Worm (Caenorhabditis elegans) whole organism, young adult: Measurements from ENCODE around the gene F07C6.3.
A peak's percentile ranks its signal among the peaks of the same experiment; 100 is the strongest.

Experiments
- B0261.1 ChIP-seq: sonication (generic microtip); optimal IDR thresholded peaks from 2 replicates; lab custom pipeline; 2016; ENCODE audit warnings: mild to moderate bottlenecking, missing genetic modification characterization, moderate library complexity, missing compliant biosample characterization
- B0336.3 ChIP-seq: fragments of 200-800 bp; sonication (Bioruptor generic); IDR thresholded peaks from 2 replicates; pipeline ENCODE4 v1.3.6; 2022; ENCODE audit warnings: missing genetic modification characterization, missing compliant biosample characterization
- F10E7.11 ChIP-seq: sonication (generic microtip); optimal IDR thresholded peaks from 2 replicates; lab custom pipeline; 2017; ENCODE audit warnings: mild to moderate bottlenecking, missing genetic modification characterization, moderate library complexity, missing compliant biosample characterization
- F22D6.2 ChIP-seq: sonication (generic microtip); optimal IDR thresholded peaks from 2 replicates; lab custom pipeline; 2016; ENCODE audit warnings: mild to moderate bottlenecking, missing genetic modification characterization, missing compliant biosample characterization
- F23B12.7 ChIP-seq: sonication (generic microtip); optimal IDR thresholded peaks from 2 replicates; lab custom pipeline; 2017; ENCODE audit warnings: missing genetic modification characterization, mild to moderate bottlenecking, missing compliant biosample characterization, antibody characterized with exemption, moderate library complexity; ENCODE audit not compliant: insufficient read depth
- K12H6.12 ChIP-seq: fragments of 200-800 bp; sonication (Bioruptor generic); optimal IDR thresholded peaks from 2 replicates; lab custom pipeline; 2018; ENCODE audit warnings: mild to moderate bottlenecking, missing genetic modification characterization, missing compliant biosample characterization
- T26A5.8 ChIP-seq: sonication (generic microtip); optimal IDR thresholded peaks from 2 replicates; lab custom pipeline; 2016; ENCODE audit warnings: missing genetic modification characterization, missing compliant biosample characterization
- Y56A3A.18 ChIP-seq: fragments of 200-800 bp; sonication (Bioruptor generic); IDR thresholded peaks from 2 replicates; pipeline ENCODE4 v1.3.6; 2022; ENCODE audit warnings: missing genetic modification reagents, missing genetic modification characterization, missing compliant biosample characterization
- ZK185.1 ChIP-seq: sonication (generic microtip); optimal IDR thresholded peaks from 2 replicates; lab custom pipeline; 2016; ENCODE audit warnings: mild to moderate bottlenecking, missing genetic modification characterization, missing compliant biosample characterization; ENCODE audit not compliant: poor library complexity, severe bottlenecking
- ama-1 ChIP-seq, 3 experiments: fragments of 150-350 bp in 1 of 3; sonication (generic microtip) in 2 of 3; optimal IDR thresholded peaks; 2 replicates each; lab custom pipeline; 2014 to 2018; ENCODE audit warnings: missing biosample characterization in 2 of 3, missing genetic modification characterization in 2 of 3, missing genetic modification reagents in 2 of 3
- aptf-3 ChIP-seq: fragments of 200-800 bp; sonication (Bioruptor generic); IDR thresholded peaks from 2 replicates; pipeline ENCODE4 v1.3.6; 2022; ENCODE audit warnings: missing genetic modification characterization, missing compliant biosample characterization
- athp-1 ChIP-seq: sonication (generic microtip); optimal IDR thresholded peaks from 2 replicates; lab custom pipeline; 2017; ENCODE audit warnings: mild to moderate bottlenecking, missing genetic modification characterization, missing compliant biosample characterization
- attf-3 ChIP-seq: fragments of 200-800 bp; sonication (Bioruptor generic); conservative IDR thresholded peaks from 2 replicates; pipeline ENCODE4 v1.3.6; 2022; ENCODE audit warnings: missing genetic modification reagents, missing genetic modification characterization, missing compliant biosample characterization
- bed-1 ChIP-seq: fragments of 200-800 bp; sonication (Bioruptor generic); IDR thresholded peaks from 2 replicates; pipeline ENCODE4 v1.3.6; 2022; ENCODE audit warnings: missing genetic modification reagents, missing genetic modification characterization, missing compliant biosample characterization
- bed-2 ChIP-seq: fragments of 200-800 bp; sonication (Bioruptor generic); IDR thresholded peaks from 2 replicates; pipeline ENCODE4 v1.3.6; 2022; ENCODE audit warnings: missing genetic modification reagents, missing genetic modification characterization, missing compliant biosample characterization
- ccch-3 ChIP-seq: fragments of 200-800 bp; sonication (Bioruptor generic); optimal IDR thresholded peaks from 2 replicates; lab custom pipeline; 2018; ENCODE audit warnings: mild to moderate bottlenecking, missing genetic modification characterization, missing compliant biosample characterization
- ceh-100 ChIP-seq: fragments of 200-800 bp; sonication (Bioruptor generic); IDR thresholded peaks from 2 replicates; pipeline ENCODE4 v1.3.6; 2022; ENCODE audit warnings: missing genetic modification reagents, missing genetic modification characterization, missing compliant biosample characterization
- ceh-79 ChIP-seq: sonication (generic microtip); optimal IDR thresholded peaks from 2 replicates; lab custom pipeline; 2017; ENCODE audit warnings: mild to moderate bottlenecking, missing genetic modification characterization, missing compliant biosample characterization
- dox-1 ChIP-seq: fragments of 200-800 bp; sonication (Bioruptor generic); IDR thresholded peaks from 2 replicates; pipeline ENCODE4 v1.3.6; 2022; ENCODE audit warnings: missing genetic modification reagents, missing genetic modification characterization, missing compliant biosample characterization
- dpff-1 ChIP-seq: sonication (generic microtip); optimal IDR thresholded peaks from 2 replicates; lab custom pipeline; 2017; ENCODE audit warnings: mild to moderate bottlenecking, missing genetic modification characterization, missing compliant biosample characterization
- egl-44 ChIP-seq: fragments of 200-800 bp; sonication (Bioruptor generic); IDR thresholded peaks from 2 replicates; pipeline ENCODE4 v1.3.6; 2022; ENCODE audit warnings: missing genetic modification reagents, missing genetic modification characterization, missing compliant biosample characterization
- ekl-4 ChIP-seq: fragments of 200-800 bp; sonication (Bioruptor generic); IDR thresholded peaks from 2 replicates; pipeline ENCODE4 v1.3.6; 2022; ENCODE audit warnings: missing genetic modification reagents, missing genetic modification characterization, missing compliant biosample characterization
- fkh-3 ChIP-seq: sonication (generic microtip); optimal IDR thresholded peaks from 2 replicates; lab custom pipeline; 2016; ENCODE audit warnings: mild to moderate bottlenecking, missing genetic modification characterization, missing compliant biosample characterization
- gei-17 ChIP-seq: fragments of 200-800 bp; sonication (Bioruptor generic); optimal IDR thresholded peaks from 2 replicates; lab custom pipeline; 2018; ENCODE audit warnings: mild to moderate bottlenecking, missing genetic modification characterization, missing compliant biosample characterization
- hmg-1.2 ChIP-seq: fragments of 200-800 bp; sonication (Bioruptor generic); IDR thresholded peaks from 2 replicates; pipeline ENCODE4 v1.3.6; 2022; ENCODE audit warnings: missing genetic modification reagents, missing genetic modification characterization, missing compliant biosample characterization
- hrde-1 ChIP-seq: sonication (generic microtip); optimal IDR thresholded peaks from 2 replicates; lab custom pipeline; 2016; ENCODE audit warnings: missing genetic modification characterization, mild to moderate bottlenecking, missing compliant biosample characterization, moderate library complexity, missing genotype, missing genetic modification reagents, borderline replicate concordance
- lin-26 ChIP-seq: fragments of 200-800 bp; sonication (Bioruptor generic); IDR thresholded peaks from 2 replicates; pipeline ENCODE4 v1.3.6; 2022; ENCODE audit warnings: missing genetic modification reagents, missing genetic modification characterization, missing compliant biosample characterization
- lin-40 ChIP-seq: sonication (generic microtip); optimal IDR thresholded peaks from 2 replicates; lab custom pipeline; 2016; ENCODE audit warnings: missing genetic modification characterization, mild to moderate bottlenecking, missing compliant biosample characterization, missing genotype, missing genetic modification reagents
- lsy-27 ChIP-seq: sonication (generic microtip); optimal IDR thresholded peaks from 2 replicates; lab custom pipeline; 2017; ENCODE audit warnings: missing genetic modification characterization, mild to moderate bottlenecking, missing compliant biosample characterization, antibody characterized with exemption, missing genotype, borderline replicate concordance; ENCODE audit not compliant: insufficient read depth
- mes-4 ChIP-seq: sonication (generic microtip); optimal IDR thresholded peaks from 2 replicates; lab custom pipeline; 2016; ENCODE audit warnings: missing genotype, missing genetic modification characterization, missing compliant biosample characterization
- nhr-27 ChIP-seq: fragments of 200-800 bp; sonication (Bioruptor generic); optimal IDR thresholded peaks from 2 replicates; lab custom pipeline; 2018; ENCODE audit warnings: mild to moderate bottlenecking, missing genetic modification characterization, moderate library complexity, missing compliant biosample characterization
- rec-8 ChIP-seq, 2 experiments: sonication (generic microtip); optimal IDR thresholded peaks; 2 replicates each; lab custom pipeline; 2016; ENCODE audit warnings: mild to moderate bottlenecking in 2 of 2, missing genetic modification characterization in 2 of 2, missing genetic modification reagents in 2 of 2, missing genotype in 2 of 2, missing biosample characterization in 1 of 2, missing compliant biosample characterization in 1 of 2, moderate library complexity in 1 of 2
- rpc-1 ChIP-seq, 2 experiments: fragments of 150-350 bp in 1 of 2; sonication (generic microtip) in 1 of 2; optimal IDR thresholded peaks; 2 replicates each; lab custom pipeline; 2014 to 2018; ENCODE audit warnings: missing biosample characterization in 1 of 2, missing genetic modification characterization in 1 of 2, missing genetic modification reagents in 1 of 2, missing genotype in 1 of 2
- snpc-3.4 ChIP-seq: sonication (generic microtip); optimal IDR thresholded peaks from 2 replicates; lab custom pipeline; 2017; ENCODE audit warnings: missing genetic modification characterization, mild to moderate bottlenecking, missing compliant biosample characterization, antibody characterized with exemption, moderate library complexity, missing genotype, missing genetic modification reagents
- snpc-4 ChIP-seq, 5 experiments: fragments of 150-350 bp in 1 of 5; sonication (generic microtip) in 4 of 5; optimal IDR thresholded peaks; 2 replicates each; lab custom pipeline; 2014 to 2018; ENCODE audit warnings: missing genetic modification characterization in 5 of 5, missing biosample characterization in 3 of 5, antibody characterized with exemption in 2 of 5, mild to moderate bottlenecking in 2 of 5, missing compliant biosample characterization in 2 of 5, missing genotype in 2 of 5, moderate library complexity in 2 of 5, missing genetic modification reagents in 1 of 5
- sptf-2 ChIP-seq: fragments of 200-800 bp; sonication (Bioruptor generic); optimal IDR thresholded peaks from 2 replicates; lab custom pipeline; 2018; ENCODE audit warnings: mild to moderate bottlenecking, missing genetic modification characterization, missing compliant biosample characterization
- tlf-1 ChIP-seq: fragments of 200-800 bp; sonication (Bioruptor generic); optimal IDR thresholded peaks from 2 replicates; lab custom pipeline; 2018; ENCODE audit warnings: mild to moderate bottlenecking, missing genetic modification characterization, missing compliant biosample characterization
- unc-62 ChIP-seq: fragments of 150-350 bp; optimal IDR thresholded peaks from 2 replicates; lab custom pipeline; 2014; ENCODE audit warnings: missing biosample characterization, missing genetic modification reagents, missing genetic modification characterization
- zfh-2 ChIP-seq: fragments of 200-800 bp; sonication (Bioruptor generic); conservative IDR thresholded peaks from 2 replicates; pipeline ENCODE4 v1.3.6; 2022; ENCODE audit warnings: missing genetic modification reagents, missing genetic modification characterization, missing compliant biosample characterization
- ztf-26 ChIP-seq: sonication (generic microtip); optimal IDR thresholded peaks from 2 replicates; lab custom pipeline; 2017; ENCODE audit warnings: missing genetic modification characterization, missing compliant biosample characterization

F07C6.3 gene

ce11 chrIV:12811554-12811953 lies 22.5 kb downstream of the F07C6.3 start:
- TF ChIP-seq B0261.1 (tag; lab: Kevin White, UChicago) (no peak), gei-17 (no peak), ama-1 (optimal IDR thresholded peaks at IDR 0.05; lab: Kevin White, UChicago) (no peak), ama-1 (GFP tag; optimal IDR thresholded peaks at IDR 0.05; lab: Kevin White, UChicago) (no peak), ceh-79 (no peak), F10E7.11 (tag; lab: Kevin White, UChicago) (no peak), dox-1 (GFP tag; lab: Robert Waterston, UW) (no peak), rpc-1 (optimal IDR thresholded peaks at IDR 0.05; lab: Kevin White, UChicago) (no peak), rpc-1 (tag; optimal IDR thresholded peaks at IDR 0.05; lab: Kevin White, UChicago) (no peak), lin-26 (no peak), nhr-27 (tag; lab: Kevin White, UChicago) (no peak), snpc-3.4 (tag; lab: Kevin White, UChicago) (no peak), lin-40 (no peak)

ce11 chrIV:12813822-12814221 lies 24.8 kb downstream of the F07C6.3 start:
- no peak for TF ChIP-seq bed-2 (GFP tag; lab: Robert Waterston, UW)
- no peak for TF ChIP-seq athp-1 (tag; lab: Kevin White, UChicago)
- no peak for TF ChIP-seq nhr-27 (tag; lab: Kevin White, UChicago)
- TF ChIP-seq T26A5.8 (tag; lab: Kevin White, UChicago), result no peak
- TF ChIP-seq aptf-3, result no peak
- TF ChIP-seq fkh-3 (tag; lab: Kevin White, UChicago), result no peak
- TF ChIP-seq ceh-100 (GFP tag; lab: Robert Waterston, UW), result no peak
- TF ChIP-seq tlf-1 (GFP tag; lab: Kevin White, UChicago), result no peak
- no peak for TF ChIP-seq F22D6.2
- TF ChIP-seq B0336.3 (GFP tag; lab: Robert Waterston, UW), result no peak
- TF ChIP-seq ZK185.1 (tag; lab: Kevin White, UChicago), result no peak
- no peak for TF ChIP-seq lin-26
- no peak for TF ChIP-seq bed-1 (GFP tag; lab: Robert Waterston, UW)
- TF ChIP-seq unc-62 (GFP tag; lab: Kevin White, UChicago), result no peak
- no peak for TF ChIP-seq hmg-1.2 (GFP tag; lab: Robert Waterston, UW)
- no peak for TF ChIP-seq ekl-4 (GFP tag; lab: Robert Waterston, UW)
- TF ChIP-seq dpff-1 (tag; lab: Kevin White, UChicago), result no peak
- no peak for TF ChIP-seq rec-8 (tag; optimal IDR thresholded peaks at IDR 0.05; lab: Kevin White, UChicago)
- TF ChIP-seq ceh-79, result no peak
- TF ChIP-seq lsy-27 (tag; lab: Kevin White, UChicago), result no peak

- no peak for TF ChIP-seq ceh-79
- TF ChIP-seq zfh-2, result peak; percentile 53
Observed at ce11 chrIV:12816636-12817035, 27.6 kb downstream of the F07C6.3 start.

- no peak for TF ChIP-seq snpc-3.4 (tag; lab: Kevin White, UChicago)
- TF ChIP-seq ztf-26 (tag; lab: Kevin White, UChicago), result no peak
- TF ChIP-seq egl-44 (GFP tag; lab: Robert Waterston, UW), result no peak
- no peak for TF ChIP-seq sptf-2 (GFP tag; lab: Kevin White, UChicago)
- no peak for TF ChIP-seq ekl-4 (GFP tag; lab: Robert Waterston, UW)
- TF ChIP-seq hrde-1, result no peak
- no peak for TF ChIP-seq zfh-2
- no peak for TF ChIP-seq Y56A3A.18
- no peak for TF ChIP-seq attf-3 (GFP tag; lab: Robert Waterston, UW)
- TF ChIP-seq tlf-1 (GFP tag; lab: Kevin White, UChicago), result no peak
- no peak for TF ChIP-seq snpc-4 (GFP tag; optimal IDR thresholded peaks at IDR 0.05; lab: Kevin White, UChicago)
- TF ChIP-seq snpc-4 (tag; optimal IDR thresholded peaks at IDR 0.05; lab: Kevin White, UChicago), result no peak
- no peak for TF ChIP-seq mes-4
- TF ChIP-seq K12H6.12, result no peak
- TF ChIP-seq nhr-27 (tag; lab: Kevin White, UChicago), result no peak
- no peak for TF ChIP-seq ccch-3 (GFP tag; lab: Kevin White, UChicago)
- no peak for TF ChIP-seq F23B12.7 (tag; lab: Kevin White, UChicago)
- TF ChIP-seq, all 124 proteins: peak for 0
Observed at ce11 chrIV:12817539-12817938, 28.5 kb downstream of the F07C6.3 start.
